Worm (Caenorhabditis elegans): ENCODE results near the gene Y44F5A.1.

DNA sequence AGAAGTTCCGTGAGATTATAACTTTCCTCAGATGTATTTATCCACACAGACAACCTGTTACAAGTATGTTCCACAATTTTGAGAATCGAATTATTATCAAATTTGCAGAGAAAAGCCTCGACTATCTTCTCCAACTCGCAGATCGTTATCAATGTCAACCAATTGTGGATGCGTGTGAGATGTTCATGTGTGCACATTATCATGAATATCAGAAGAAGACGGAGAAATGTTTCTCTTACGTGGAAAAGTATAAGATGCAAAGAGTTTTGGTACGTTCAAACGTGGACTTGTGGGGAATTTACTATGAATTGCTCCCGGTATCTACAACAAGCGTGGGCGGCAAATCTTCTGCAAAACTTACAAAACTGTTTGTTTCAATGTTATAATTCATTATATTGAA is 23.6 kb upstream of the Y44F5A.1 start:
- TF ChIP-seq zag-1 (tag; optimal IDR thresholded peaks at IDR 0.05): no peak
- no peak for TF ChIP-seq ztf-4 (tag; optimal IDR thresholded peaks at IDR 0.05)
- TF ChIP-seq fos-1 (tag; optimal IDR thresholded peaks at IDR 0.05): no peak
- TF ChIP-seq snpc-4 (tag; optimal IDR thresholded peaks at IDR 0.05): no peak
- TF ChIP-seq sem-4 (tag; optimal IDR thresholded peaks at IDR 0.05): no peak
- TF ChIP-seq nhr-129 (tag; optimal IDR thresholded peaks at IDR 0.05): no peak

Data from whole organism, L2 larva.